Worm (Caenorhabditis elegans) whole organism, dauer: ENCODE results near the gene dpm-3.

ENCODE experiments used
- unc-62 ChIP-seq: sonication (generic microtip); optimal IDR thresholded peaks from 2 replicates; lab custom pipeline; 2017; ENCODE audit warnings: missing biosample characterization, missing genetic modification reagents, missing genetic modification characterization

dpm-3 gene

ce11 chrIV:12396645-12397258 lies 5.4 kb downstream of the dpm-3 start:
- no peak for TF ChIP-seq unc-62 (GFP tag; lab: Kevin White, UChicago)

- no peak for TF ChIP-seq unc-62 (GFP tag; lab: Kevin White, UChicago)
Measured at ce11 chrIV:12398437-12398836, 7.0 kb downstream of the dpm-3 start, which contains the start of gene acs-20. Gene acs-20 (minus strand): TSS chrIV:12398706.

ce11 chrIV:12399983-12400382 lies 8.6 kb downstream of the dpm-3 start:
- TF ChIP-seq unc-62 (GFP tag; lab: Kevin White, UChicago), result no peak

- no peak for TF ChIP-seq unc-62 (GFP tag; lab: Kevin White, UChicago)
Measured at ce11 chrIV:12403440-12403839, 12.1 kb downstream of the dpm-3 start.

- no peak for TF ChIP-seq unc-62 (GFP tag; lab: Kevin White, UChicago)
Measured at ce11 chrIV:12404137-12404536, 12.8 kb downstream of the dpm-3 start, which contains the start of gene gex-3. Gene gex-3 (plus strand): TSS chrIV:12404431.

- no peak for TF ChIP-seq unc-62 (GFP tag; lab: Kevin White, UChicago)
Measured at ce11 chrIV:12408625-12409024, 17.2 kb downstream of the dpm-3 start, which contains the start of gene dsb-1. Gene dsb-1 (plus strand): TSS chrIV:12408925.

- no peak for TF ChIP-seq unc-62 (GFP tag; lab: Kevin White, UChicago)
Measured at ce11 chrIV:12410167-12410566, 18.8 kb downstream of the dpm-3 start, which contains the start of gene acl-13. Gene acl-13 (plus strand): TSS chrIV:12410467.

- TF ChIP-seq unc-62 (GFP tag; lab: Kevin White, UChicago), result no peak
Measured at ce11 chrIV:12414601-12415000, 23.2 kb downstream of the dpm-3 start.

ce11 chrIV:12416629-12417404 lies 25.4 kb downstream of the dpm-3 start:
- no peak for TF ChIP-seq unc-62 (GFP tag; lab: Kevin White, UChicago)

- no peak for TF ChIP-seq unc-62 (GFP tag; lab: Kevin White, UChicago)
Measured at ce11 chrIV:12417536-12418195, 26.3 kb downstream of the dpm-3 start, which contains the start of gene F08G5.3. Gene F08G5.3 (minus strand): TSS chrIV:12417586.

- no peak for TF ChIP-seq unc-62 (GFP tag; lab: Kevin White, UChicago)
Measured at ce11 chrIV:12419291-12419690, 27.9 kb downstream of the dpm-3 start.

ce11 chrIV:12420455-12420854 lies 29.1 kb downstream of the dpm-3 start, which contains the start of gene ugt-65:
Gene ugt-65 (plus strand): TSS chrIV:12420683.
- no peak for TF ChIP-seq unc-62 (GFP tag; lab: Kevin White, UChicago)

- no peak for TF ChIP-seq unc-62 (GFP tag; lab: Kevin White, UChicago)
Measured at ce11 chrIV:12425595-12425994, 34.2 kb downstream of the dpm-3 start.

ce11 chrIV:12427687-12428284 lies 36.4 kb downstream of the dpm-3 start:
- TF ChIP-seq unc-62 (GFP tag; lab: Kevin White, UChicago), result no peak

- TF ChIP-seq unc-62 (GFP tag; lab: Kevin White, UChicago), result no peak
Measured at ce11 chrIV:12428467-12428866, 37.1 kb downstream of the dpm-3 start, which contains the start of gene col-130. Gene col-130 (minus strand): TSS chrIV:12428516.
